Fruit fly (Drosophila melanogaster) whole organism, embryonic: ENCODE measurements around the gene CG1703.

Experiments
- BEAF-32 ChIP-seq: fragments of 200-800 bp; sonication (Bioruptor generic); optimal IDR thresholded peaks from 3 replicates; lab custom pipeline; 2017; ENCODE audit warnings: missing biosample characterization, missing genetic modification characterization, mild to moderate bottlenecking, moderate library complexity, missing genetic modification reagents
- CG11456 ChIP-seq: fragments of 200-800 bp; sonication (Bioruptor generic); IDR thresholded peaks from 3 replicates; pipeline ENCODE4 v1.3.6; 2022; ENCODE audit warnings: missing biosample characterization, missing genetic modification characterization
- CG12071 ChIP-seq: fragments of 200-800 bp; sonication (Bioruptor generic); optimal IDR thresholded peaks from 3 replicates; lab custom pipeline; 2018; ENCODE audit warnings: missing biosample characterization, mild to moderate bottlenecking, missing genetic modification characterization
- CG12104 ChIP-seq: fragments of 200-800 bp; sonication (Bioruptor generic); optimal IDR thresholded peaks from 3 replicates; lab custom pipeline; 2016; ENCODE audit warnings: missing biosample characterization, missing genetic modification characterization
- CG12659 ChIP-seq: fragments of 200-800 bp; sonication (Bioruptor generic); optimal IDR thresholded peaks from 3 replicates; lab custom pipeline; 2017; ENCODE audit warnings: mild to moderate bottlenecking, missing biosample characterization, missing genetic modification reagents, missing genetic modification characterization
- CG14014 ChIP-seq: fragments of 200-800 bp; sonication (Bioruptor generic); IDR thresholded peaks from 2 replicates; pipeline ENCODE4 v1.3.6; 2022; ENCODE audit warnings: missing biosample characterization, missing genetic modification characterization
- CG14050 ChIP-seq: fragments of 200-800 bp; sonication (Bioruptor generic); IDR thresholded peaks from 3 replicates; pipeline ENCODE4 v1.3.6; 2022; ENCODE audit warnings: missing biosample characterization, missing genetic modification characterization
- CG14441 ChIP-seq: fragments of 200-800 bp; sonication (Bioruptor generic); IDR thresholded peaks from 2 replicates; pipeline ENCODE4 v1.3.6; 2022; ENCODE audit warnings: missing biosample characterization, missing genetic modification characterization
- CG14710 ChIP-seq: fragments of 200-800 bp; sonication (Bioruptor generic); optimal IDR thresholded peaks from 3 replicates; lab custom pipeline; 2019; ENCODE audit warnings: missing biosample characterization, mild to moderate bottlenecking, missing genetic modification characterization, moderate library complexity
- CG18011 ChIP-seq: fragments of 200-800 bp; sonication (Bioruptor generic); optimal IDR thresholded peaks from 2 replicates; lab custom pipeline; 2017; ENCODE audit warnings: missing biosample characterization, missing genetic modification characterization, mild to moderate bottlenecking, moderate library complexity, missing genotype
- CG2712 ChIP-seq: fragments of 200-800 bp; optimal IDR thresholded peaks from 3 replicates; lab custom pipeline; 2019; ENCODE audit warnings: missing biosample characterization, mild to moderate bottlenecking, missing genetic modification characterization, moderate library complexity
- CG30403 ChIP-seq: fragments of 200-800 bp; sonication (Bioruptor generic); optimal IDR thresholded peaks from 3 replicates; lab custom pipeline; 2016; ENCODE audit warnings: missing biosample characterization, missing genetic modification characterization
- CG31224 ChIP-seq: fragments of 200-800 bp; sonication (Bioruptor generic); IDR thresholded peaks from 2 replicates; pipeline ENCODE4 v1.3.6; 2022; ENCODE audit warnings: missing biosample characterization, missing genetic modification characterization
- CG3838 ChIP-seq: fragments of 200-800 bp; sonication (Bioruptor generic); optimal IDR thresholded peaks from 3 replicates; lab custom pipeline; 2016; ENCODE audit warnings: missing biosample characterization, missing genetic modification characterization
- CG6791 ChIP-seq: fragments of 200-800 bp; sonication (Bioruptor generic); IDR thresholded peaks from 3 replicates; pipeline ENCODE4 v1.3.6; 2022; ENCODE audit warnings: missing biosample characterization, missing genetic modification characterization; ENCODE audit not compliant: partially characterized antibody
- CG7556 ChIP-seq: fragments of 200-800 bp; sonication (Bioruptor generic); optimal IDR thresholded peaks from 2 replicates; lab custom pipeline; 2017; ENCODE audit warnings: missing biosample characterization, mild to moderate bottlenecking, missing genetic modification characterization
- CG7786 ChIP-seq: fragments of 200-800 bp; sonication (Bioruptor generic); optimal IDR thresholded peaks from 2 replicates; lab custom pipeline; 2016; ENCODE audit warnings: missing biosample characterization, missing genetic modification characterization
- CG8290 ChIP-seq, 3 experiments: fragments of 200-800 bp; sonication (Bioruptor generic); optimal IDR thresholded peaks; 2 replicates each; lab custom pipeline; 2016 to 2019; ENCODE audit warnings: missing biosample characterization in 3 of 3, missing genetic modification characterization in 3 of 3, mild to moderate bottlenecking in 2 of 3, moderate library complexity in 1 of 3
- CrebB ChIP-seq: fragments of 200-800 bp; sonication (Bioruptor generic); optimal IDR thresholded peaks from 3 replicates; lab custom pipeline; 2018; ENCODE audit warnings: missing biosample characterization, mild to moderate bottlenecking, missing genetic modification characterization
- Doc3 ChIP-seq: fragments of 200-800 bp; sonication (Bioruptor generic); IDR thresholded peaks from 3 replicates; pipeline ENCODE4 v1.3.6; 2022; ENCODE audit warnings: missing biosample characterization, missing genetic modification characterization; ENCODE audit not compliant: partially characterized antibody
- Drgx ChIP-seq: fragments of 200-800 bp; sonication (Bioruptor generic); IDR thresholded peaks from 2 replicates; pipeline ENCODE4 v1.3.6; 2022; ENCODE audit warnings: missing biosample characterization, missing genetic modification characterization
- E2f1 ChIP-seq: fragments of 200-800 bp; sonication (Bioruptor generic); IDR thresholded peaks from 2 replicates; pipeline ENCODE4 v1.3.6; 2022; ENCODE audit warnings: missing biosample characterization, missing genetic modification characterization
- E2f2 ChIP-seq: fragments of 200-800 bp; sonication (Bioruptor generic); IDR thresholded peaks from 2 replicates; pipeline ENCODE4 v1.3.6; 2022; ENCODE audit warnings: missing biosample characterization, missing genetic modification characterization
- Elba2 ChIP-seq: fragments of 200-800 bp; sonication (Bioruptor generic); optimal IDR thresholded peaks from 3 replicates; lab custom pipeline; 2016; ENCODE audit warnings: missing biosample characterization, missing genetic modification characterization
- GATAe ChIP-seq: fragments of 200-800 bp; sonication (Bioruptor generic); conservative IDR thresholded peaks from 2 replicates; pipeline ENCODE4 v1.3.6; 2022; ENCODE audit warnings: missing biosample characterization, missing genetic modification characterization
- Opbp ChIP-seq: fragments of 200-800 bp; sonication (Bioruptor generic); IDR thresholded peaks from 3 replicates; pipeline ENCODE4 v1.3.6; 2022; ENCODE audit warnings: missing biosample characterization, missing genetic modification characterization; ENCODE audit not compliant: partially characterized antibody
- Ptx1 ChIP-seq: fragments of 200-800 bp; sonication (Bioruptor generic); IDR thresholded peaks from 2 replicates; pipeline ENCODE4 v1.3.6; 2022; ENCODE audit warnings: missing biosample characterization, missing genetic modification characterization
- Taf1 ChIP-seq: fragments of 200-800 bp; sonication (Bioruptor generic); IDR thresholded peaks from 2 replicates; pipeline ENCODE4 v1.3.6; 2022; ENCODE audit warnings: missing biosample characterization, missing genetic modification characterization
- Tbp ChIP-seq: fragments of >200 bp; optimal IDR thresholded peaks from 2 replicates; lab custom pipeline; 2018; ENCODE audit warnings: missing biosample characterization, missing genetic modification characterization
- ab ChIP-seq: fragments of 200-800 bp; sonication (Bioruptor generic); optimal IDR thresholded peaks from 2 replicates; lab custom pipeline; 2016; ENCODE audit warnings: missing biosample characterization, missing genetic modification characterization
- bowl ChIP-seq: fragments of 200-800 bp; sonication (Bioruptor generic); IDR thresholded peaks from 2 replicates; pipeline ENCODE4 v1.3.6; 2022; ENCODE audit warnings: missing biosample characterization, missing genetic modification characterization
- cas ChIP-seq: fragments of 200-800 bp; sonication (Bioruptor generic); IDR thresholded peaks from 2 replicates; pipeline ENCODE4 v1.3.6; 2022; ENCODE audit warnings: missing biosample characterization, missing genetic modification characterization
- dmrt99B ChIP-seq: fragments of 200-800 bp; sonication (Bioruptor generic); optimal IDR thresholded peaks from 2 replicates; lab custom pipeline; 2018; ENCODE audit warnings: missing biosample characterization, mild to moderate bottlenecking, missing genetic modification characterization, moderate library complexity
- esg ChIP-seq: fragments of 200-800 bp; sonication (Bioruptor generic); conservative IDR thresholded peaks from 2 replicates; pipeline ENCODE4 v1.3.6; 2022; ENCODE audit warnings: missing biosample characterization, missing genetic modification characterization
- eve ChIP-seq, 2 experiments: fragments of >200 bp; optimal IDR thresholded peaks; 2 replicates each; lab custom pipeline; 2017; ENCODE audit warnings: missing biosample characterization in 2 of 2, missing genetic modification characterization in 2 of 2
- ewg ChIP-seq: fragments of 200-800 bp; sonication (Bioruptor generic); optimal IDR thresholded peaks from 3 replicates; lab custom pipeline; 2017; ENCODE audit warnings: mild to moderate bottlenecking, missing biosample characterization, missing genetic modification reagents, missing genetic modification characterization
- gsb ChIP-seq: fragments of 200-800 bp; sonication (Bioruptor generic); IDR thresholded peaks from 2 replicates; pipeline ENCODE4 v1.3.6; 2022; ENCODE audit warnings: missing biosample characterization, missing genetic modification characterization
- gsb-n ChIP-seq: fragments of 200-800 bp; sonication (Bioruptor generic); optimal IDR thresholded peaks from 3 replicates; lab custom pipeline; 2018; ENCODE audit warnings: missing biosample characterization, mild to moderate bottlenecking, missing genetic modification characterization
- her ChIP-seq: fragments of 200-800 bp; sonication (Bioruptor generic); optimal IDR thresholded peaks from 2 replicates; lab custom pipeline; 2016; ENCODE audit warnings: missing biosample characterization, missing genetic modification characterization
- ind ChIP-seq: fragments of 200-800 bp; sonication (Bioruptor generic); optimal IDR thresholded peaks from 3 replicates; lab custom pipeline; 2016; ENCODE audit warnings: missing biosample characterization, missing genetic modification characterization
- lab ChIP-seq: fragments of 200-800 bp; sonication (Bioruptor generic); optimal IDR thresholded peaks from 3 replicates; lab custom pipeline; 2017; ENCODE audit warnings: missing biosample characterization, missing genetic modification characterization, mild to moderate bottlenecking, moderate library complexity, missing genetic modification reagents
- mirr ChIP-seq: fragments of 200-800 bp; sonication (Bioruptor generic); optimal IDR thresholded peaks from 3 replicates; lab custom pipeline; 2018; ENCODE audit warnings: missing biosample characterization, mild to moderate bottlenecking, missing genetic modification characterization
- prd ChIP-seq, 3 experiments: fragments of >200 bp in 2 of 3; fragments of 200-800 bp in 1 of 3; sonication (Bioruptor generic) in 1 of 3; optimal IDR thresholded peaks in 2 of 3; IDR thresholded peaks in 1 of 3; 2 replicates in 2 of 3; 3 replicates in 1 of 3; pipeline versions ENCODE4 v1.3.6 to Lab custom; 2017 to 2022; ENCODE audit warnings: missing biosample characterization in 1 of 3, missing genetic modification characterization in 1 of 3
- row ChIP-seq: fragments of 200-800 bp; sonication (Bioruptor generic); IDR thresholded peaks from 3 replicates; pipeline ENCODE4 v1.3.6; 2022; ENCODE audit warnings: missing biosample characterization, missing genetic modification characterization
- slp2 ChIP-seq: fragments of 200-800 bp; sonication (Bioruptor generic); optimal IDR thresholded peaks from 2 replicates; lab custom pipeline; 2016; ENCODE audit warnings: missing biosample characterization, missing genetic modification characterization
- sqz ChIP-seq: fragments of 200-800 bp; sonication (Bioruptor generic); optimal IDR thresholded peaks from 3 replicates; lab custom pipeline; 2018; ENCODE audit warnings: missing biosample characterization, mild to moderate bottlenecking, missing genetic modification characterization
- tll ChIP-seq, 2 experiments: fragments of 200-800 bp in 1 of 2; fragments of >200 bp in 1 of 2; sonication (Bioruptor generic) in 1 of 2; optimal IDR thresholded peaks; 2 replicates each; lab custom pipeline; 2017 to 2019; ENCODE audit warnings: missing biosample characterization in 2 of 2, missing genetic modification characterization in 2 of 2, mild to moderate bottlenecking in 1 of 2, moderate library complexity in 1 of 2
- tna ChIP-seq: fragments of 200-800 bp; sonication (Bioruptor generic); IDR thresholded peaks from 2 replicates; pipeline ENCODE4 v1.3.6; 2022; ENCODE audit warnings: missing biosample characterization, missing genetic modification characterization; ENCODE audit not compliant: partially characterized antibody
- wdn ChIP-seq: fragments of 200-800 bp; sonication (Bioruptor generic); IDR thresholded peaks from 2 replicates; pipeline ENCODE4 v1.3.6; 2022; ENCODE audit warnings: missing biosample characterization, missing genetic modification characterization

The CG1703 gene

DNA sequence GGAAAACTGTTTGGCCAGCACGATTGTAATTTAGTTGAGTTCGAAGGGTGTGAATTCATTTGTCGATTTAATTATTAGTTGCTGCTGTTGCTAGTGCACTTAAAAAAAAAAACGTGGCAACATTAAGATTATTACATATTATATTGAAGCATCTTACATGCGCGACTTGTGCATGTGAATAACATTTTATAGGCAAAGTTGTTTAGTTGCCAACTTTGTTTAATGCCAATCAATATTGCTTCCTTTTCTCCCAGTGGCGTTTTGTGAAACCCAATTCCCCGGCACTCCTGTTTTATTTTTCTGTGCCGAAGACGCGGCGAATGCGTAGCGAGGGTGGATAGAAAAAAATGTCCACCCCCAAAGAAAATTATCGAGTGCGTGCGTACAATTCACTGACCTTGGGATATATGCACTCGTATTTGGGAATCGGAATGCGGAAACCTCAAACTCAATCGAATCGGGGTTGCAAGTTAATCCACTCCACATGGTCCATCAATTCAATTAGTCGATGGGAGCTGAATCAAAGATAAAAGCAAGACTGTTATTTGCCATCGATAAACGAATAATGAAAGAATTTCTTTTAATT, 17.4 kb downstream of the CG1703 start (continued):
- TF ChIP-seq ind (GFP tag; lab: Kevin White, UChicago) (peak; percentile 30), E2f2 (GFP tag; lab: Robert Waterston, UW) (peak; percentile 23; the same call in 1 of the 2 replicates), CG7556 (GFP tag; lab: Kevin White, UChicago) (peak; percentile 52), prd (optimal IDR thresholded peaks at IDR 0.05; lab: Kevin White, UChicago) (no peak), prd (GFP tag; IDR thresholded peaks at IDR 0.05; lab: Robert Waterston, UW) (peak; percentile 74), Drgx (no peak), wdn (GFP tag; lab: Robert Waterston, UW) (no peak), Tbp (no peak), CG12104 (GFP tag; lab: Kevin White, UChicago) (no peak), CrebB (tag; lab: Kevin White, UChicago) (no peak), E2f1 (peak; percentile 50), CG14014 (GFP tag; lab: Robert Waterston, UW) (no peak), bowl (GFP tag; lab: Robert Waterston, UW) (no peak), CG14710 (tag; lab: Kevin White, UChicago) (peak; percentile 69), GATAe (GFP tag; lab: Robert Waterston, UW) (no peak), Taf1 (GFP tag; lab: Robert Waterston, UW) (no peak), CG14441 (peak; percentile 61), CG3838 (GFP tag; lab: Kevin White, UChicago) (no peak), tna (GFP tag; lab: Robert Waterston, UW) (no peak), sqz (GFP tag; lab: Kevin White, UChicago) (peak; percentile 46), ab (no peak), CG2712 (tag; lab: Kevin White, UChicago) (peak; percentile 65), Doc3 (GFP tag; lab: Robert Waterston, UW) (no peak), dmrt99B (tag; lab: Kevin White, UChicago) (peak; percentile 63), CG14050 (GFP tag; lab: Robert Waterston, UW) (no peak), row (GFP tag; lab: Robert Waterston, UW) (peak; percentile 77), mirr (no peak), gsb-n (tag; lab: Kevin White, UChicago) (peak; percentile 63), CG8290 (GFP tag; optimal IDR thresholded peaks at IDR 0.05; lab: Kevin White, UChicago) (peak; percentile 24), CG8290 (tag; optimal IDR thresholded peaks at IDR 0.05; lab: Kevin White, UChicago) (peak in 1 of 2 experiments; percentile 39), esg (peak; percentile 40), eve (GFP tag; optimal IDR thresholded peaks at IDR 0.05; lab: Kevin White, UChicago) (peak in 1 of 2 experiments; percentile 80), CG18011 (no peak), her (GFP tag; lab: Kevin White, UChicago) (no peak), slp2 (peak; percentile 59), Ptx1 (peak; percentile 44; the same call in 1 of the 2 replicates), CG30403 (GFP tag; lab: Kevin White, UChicago) (peak; percentile 52), tll (GFP tag; optimal IDR thresholded peaks at IDR 0.05; lab: Kevin White, UChicago) (no peak), CG11456 (peak; percentile 64; the same call in 1 of the 3 replicates), Opbp (GFP tag; lab: Robert Waterston, UW) (no peak), CG7786 (GFP tag; lab: Kevin White, UChicago) (peak; percentile 3), CG6791 (GFP tag; lab: Robert Waterston, UW) (no peak), ewg (GFP tag; lab: Kevin White, UChicago) (peak; percentile 28), CG12659 (no peak), Elba2 (no peak), cas (GFP tag; lab: Robert Waterston, UW) (no peak), CG31224 (GFP tag; lab: Robert Waterston, UW) (no peak), BEAF-32 (no peak), CG12071 (GFP tag; lab: Kevin White, UChicago) (no peak), lab (peak; percentile 44), gsb (GFP tag; lab: Robert Waterston, UW) (no peak)
